Fruit fly (Drosophila melanogaster): Measurements from ENCODE around the gene CG14543.

CG14543 gene

DNA sequence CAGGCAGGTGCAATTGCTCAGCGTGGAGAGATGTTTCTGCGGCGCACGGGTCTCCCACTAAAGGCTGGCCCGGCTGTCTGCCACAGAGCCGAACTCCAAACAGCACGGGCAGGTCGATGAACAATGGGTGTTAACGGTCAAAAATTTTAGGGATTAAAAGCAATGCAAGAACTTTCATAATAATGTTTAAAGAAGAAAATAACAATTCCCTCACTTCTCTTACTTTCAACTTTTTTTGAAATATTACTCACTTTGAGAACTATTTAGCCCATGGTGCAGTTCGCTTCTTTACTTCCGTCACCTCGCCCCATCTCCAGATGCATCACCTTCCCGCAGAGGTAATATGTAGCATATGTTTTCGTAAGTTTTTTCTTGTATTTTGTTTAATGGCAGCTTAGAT, 16.0 kb downstream of the CG14543 start (continued):
- TF ChIP-seq zfh1 (GFP tag; IDR thresholded peaks at IDR 0.05) (peak; percentile 75), CG6175 (GFP tag; IDR thresholded peaks at IDR 0.05) (no peak), YL-1 (GFP tag; optimal IDR thresholded peaks at IDR 0.05) (no peak), CG3726 (GFP tag; IDR thresholded peaks at IDR 0.05) (no peak), Sox102F (GFP tag; optimal IDR thresholded peaks at IDR 0.05) (peak; percentile 55), MTF-1 (GFP tag; optimal IDR thresholded peaks at IDR 0.05; ENCODE audit: borderline replicate concordance) (no peak), Chrac-16 (GFP tag; optimal IDR thresholded peaks at IDR 0.05) (no peak), sens (GFP tag) (peak; percentile 85), CG4707 (GFP tag; optimal IDR thresholded peaks at IDR 0.05) (peak; percentile 31), H2.0 (GFP tag; IDR thresholded peaks at IDR 0.05) (0 out of 2 replicates have a peak, but pooled peaks have one; percentile 16), fd96Cb (tag; optimal IDR thresholded peaks at IDR 0.05) (peak; percentile 28), zf30C (GFP tag; optimal IDR thresholded peaks at IDR 0.05) (no peak), CG6683 (GFP tag; optimal IDR thresholded peaks at IDR 0.05) (no peak), CG6689 (GFP tag; IDR thresholded peaks at IDR 0.05) (peak; percentile 57), grau (tag; optimal IDR thresholded peaks at IDR 0.05) (no peak), usp (GFP tag; optimal IDR thresholded peaks at IDR 0.05) (no peak), CG31365 (tag; optimal IDR thresholded peaks at IDR 0.05) (no peak), ssp (GFP tag; IDR thresholded peaks at IDR 0.05) (0 out of 2 replicates have a peak, but pooled peaks have one; percentile 7), CG3847 (GFP tag; IDR thresholded peaks at IDR 0.05) (no peak), CG14667 (GFP tag; IDR thresholded peaks at IDR 0.05) (peak; percentile 34), CG11456 (GFP tag; IDR thresholded peaks at IDR 0.05) (0 out of 3 replicates have a peak, but pooled peaks have one; percentile 26), CG12219 (GFP tag; optimal IDR thresholded peaks at IDR 0.05) (no peak), ATbp (GFP tag; optimal IDR thresholded peaks at IDR 0.05) (peak; percentile 26), Hr51 (GFP tag; optimal IDR thresholded peaks at IDR 0.05) (no peak), Lpt (GFP tag; optimal IDR thresholded peaks at IDR 0.05) (no peak), CG17328 (GFP tag; IDR thresholded peaks at IDR 0.05) (peak; percentile 69), CG7786 (GFP tag; optimal IDR thresholded peaks at IDR 0.05) (no peak), lbe (GFP tag; optimal IDR thresholded peaks at IDR 0.05) (peak; percentile 11), CG31441 (GFP tag; IDR thresholded peaks at IDR 0.05) (peak; percentile 24; the same call in 1 of the 2 replicates), Ptx1 (GFP tag; IDR thresholded peaks at IDR 0.05) (peak; percentile 36; the same call in 1 of the 2 replicates), CG7963 (GFP tag; IDR thresholded peaks at IDR 0.05; ENCODE audit: partially characterized antibody) (no peak), Kr (GFP tag; optimal IDR thresholded peaks at IDR 0.05) (no peak), E2f1 (GFP tag; IDR thresholded peaks at IDR 0.05) (peak; percentile 29; the same call in 1 of the 2 replicates), Fer1 (GFP tag; optimal IDR thresholded peaks at IDR 0.05) (no peak), CG9437 (GFP tag; optimal IDR thresholded peaks at IDR 0.05) (no peak), Blimp-1 (GFP tag; optimal IDR thresholded peaks at IDR 0.05) (peak; percentile 41), peb (GFP tag; IDR thresholded peaks at IDR 0.05) (peak; percentile 35; the same call in 1 of the 2 replicates), CG13424 (tag; optimal IDR thresholded peaks at IDR 0.05) (peak; percentile 1), chif (GFP tag; optimal IDR thresholded peaks at IDR 0.05) (peak; percentile 36 to 38), hkb (optimal IDR thresholded peaks at IDR 0.05) (no peak), hkb (GFP tag; IDR thresholded peaks at IDR 0.05) (0 out of 2 replicates have a peak, but pooled peaks have one; percentile 42), dysf (GFP tag; IDR thresholded peaks at IDR 0.05) (peak; percentile 42; the same call in 1 of the 3 replicates), CG8359 (GFP tag; optimal IDR thresholded peaks at IDR 0.05; ENCODE audit: borderline replicate concordance) (no peak), pan (optimal IDR thresholded peaks at IDR 0.05) (no peak), pan (GFP tag; optimal IDR thresholded peaks at IDR 0.05 in 1 of 2, IDR thresholded peaks at IDR 0.05 in 1 of 2) (peak in 1 of 2 experiments; percentile 50), fd3F (GFP tag; optimal IDR thresholded peaks at IDR 0.05) (no peak), otp (GFP tag; IDR thresholded peaks at IDR 0.05) (0 out of 3 replicates have a peak, but pooled peaks have one; percentile 22), CG1602 (GFP tag; optimal IDR thresholded peaks at IDR 0.05) (peak; percentile 15), CG14014 (GFP tag; IDR thresholded peaks at IDR 0.05) (no peak), lola (GFP tag; optimal IDR thresholded peaks at IDR 0.05) (peak in 1 of 3 experiments; percentile 19), NC2α (GFP tag; optimal IDR thresholded peaks at IDR 0.05) (no peak)
